Fruit fly (Drosophila melanogaster) whole organism, embryonic: ENCODE measurements around the gene CG13258.

ENCODE experiments used
- ATbp ChIP-seq: fragments of 200-800 bp; sonication (Bioruptor generic); optimal IDR thresholded peaks from 2 replicates; lab custom pipeline; 2017; ENCODE audit warnings: missing biosample characterization, mild to moderate bottlenecking, missing genetic modification characterization, missing genetic modification reagents
- Adf1 ChIP-seq: fragments of 200-800 bp; sonication (Bioruptor generic); IDR thresholded peaks from 2 replicates; pipeline ENCODE4 v1.3.6; 2022; ENCODE audit warnings: missing biosample characterization, missing genetic modification characterization
- Bgb ChIP-seq: fragments of 200-800 bp; sonication (Bioruptor generic); IDR thresholded peaks from 2 replicates; pipeline ENCODE4 v1.3.6; 2022; ENCODE audit warnings: missing biosample characterization, missing genetic modification characterization; ENCODE audit not compliant: partially characterized antibody
- CG12769 ChIP-seq: fragments of 200-800 bp; sonication (Bioruptor generic); optimal IDR thresholded peaks from 2 replicates; lab custom pipeline; 2019; ENCODE audit warnings: missing biosample characterization, mild to moderate bottlenecking, missing genetic modification characterization, moderate library complexity
- CG13894 ChIP-seq: fragments of 200-800 bp; sonication (Bioruptor generic); optimal IDR thresholded peaks from 3 replicates; lab custom pipeline; 2018; ENCODE audit warnings: missing biosample characterization, mild to moderate bottlenecking, missing genetic modification characterization, moderate library complexity
- CG1647 ChIP-seq: fragments of 200-800 bp; sonication (Bioruptor generic); optimal IDR thresholded peaks from 3 replicates; lab custom pipeline; 2016; ENCODE audit warnings: missing biosample characterization, missing genetic modification characterization
- CG17359 ChIP-seq: fragments of 200-800 bp; sonication (Bioruptor generic); optimal IDR thresholded peaks from 3 replicates; lab custom pipeline; 2018; ENCODE audit warnings: missing biosample characterization, mild to moderate bottlenecking, missing genetic modification characterization, moderate library complexity
- CG2120 ChIP-seq: fragments of 200-800 bp; sonication (Bioruptor generic); optimal IDR thresholded peaks from 3 replicates; lab custom pipeline; 2016; ENCODE audit warnings: missing biosample characterization, missing genetic modification characterization
- CG2678 ChIP-seq: fragments of 200-800 bp; sonication (Bioruptor generic); optimal IDR thresholded peaks from 3 replicates; lab custom pipeline; 2019; ENCODE audit warnings: missing biosample characterization, mild to moderate bottlenecking, missing genetic modification characterization, moderate library complexity
- CG32532 ChIP-seq: fragments of 200-800 bp; sonication (Bioruptor generic); IDR thresholded peaks from 2 replicates; pipeline ENCODE4 v1.3.6; 2022; ENCODE audit warnings: missing biosample characterization, missing genetic modification characterization
- CG33213 ChIP-seq: fragments of 200-800 bp; sonication (Bioruptor generic); optimal IDR thresholded peaks from 3 replicates; lab custom pipeline; 2016; ENCODE audit warnings: missing biosample characterization, missing genetic modification characterization
- CG34224 ChIP-seq: fragments of 200-800 bp; sonication (Bioruptor generic); IDR thresholded peaks from 3 replicates; pipeline ENCODE4 v1.3.6; 2022; ENCODE audit warnings: missing biosample characterization, missing genetic modification characterization; ENCODE audit not compliant: partially characterized antibody
- CG34376 ChIP-seq: fragments of 200-800 bp; sonication (Bioruptor generic); optimal IDR thresholded peaks from 2 replicates; lab custom pipeline; 2018; ENCODE audit warnings: missing biosample characterization, mild to moderate bottlenecking, missing genetic modification characterization
- CG3847 ChIP-seq: fragments of 200-800 bp; sonication (Bioruptor generic); IDR thresholded peaks from 2 replicates; pipeline ENCODE4 v1.3.6; 2022; ENCODE audit warnings: missing biosample characterization, missing genetic modification characterization
- CG6175 ChIP-seq: fragments of 200-800 bp; sonication (Bioruptor generic); IDR thresholded peaks from 3 replicates; pipeline ENCODE4 v1.3.6; 2022; ENCODE audit warnings: missing biosample characterization, missing genetic modification characterization
- CG6654 ChIP-seq: fragments of 200-800 bp; sonication (Bioruptor generic); optimal IDR thresholded peaks from 2 replicates; lab custom pipeline; 2017; ENCODE audit warnings: missing biosample characterization, mild to moderate bottlenecking, missing genetic modification characterization
- CrebB ChIP-seq: fragments of 200-800 bp; sonication (Bioruptor generic); optimal IDR thresholded peaks from 3 replicates; lab custom pipeline; 2018; ENCODE audit warnings: missing biosample characterization, mild to moderate bottlenecking, missing genetic modification characterization
- Dek ChIP-seq: fragments of 200-800 bp; sonication (Bioruptor generic); optimal IDR thresholded peaks from 3 replicates; lab custom pipeline; 2019; ENCODE audit warnings: missing biosample characterization, mild to moderate bottlenecking, missing genetic modification characterization, moderate library complexity
- Dip3 ChIP-seq: fragments of 200-800 bp; sonication (Bioruptor generic); optimal IDR thresholded peaks from 3 replicates; lab custom pipeline; 2016; ENCODE audit warnings: missing biosample characterization, missing genetic modification characterization
- Eip74EF ChIP-seq, 2 experiments: fragments of 200-800 bp in 1 of 2; fragments of >200 bp in 1 of 2; sonication (Bioruptor generic) in 1 of 2; optimal IDR thresholded peaks; 2 replicates each; lab custom pipeline; 2017 to 2019; ENCODE audit warnings: missing biosample characterization in 2 of 2, missing genetic modification characterization in 2 of 2, mild to moderate bottlenecking in 1 of 2, moderate library complexity in 1 of 2
- Fer3 ChIP-seq: fragments of 200-800 bp; sonication (Bioruptor generic); optimal IDR thresholded peaks from 2 replicates; lab custom pipeline; 2018; ENCODE audit warnings: missing biosample characterization, mild to moderate bottlenecking, missing genetic modification characterization, moderate library complexity
- NFAT ChIP-seq: fragments of 200-800 bp; sonication (Bioruptor generic); IDR thresholded peaks from 2 replicates; pipeline ENCODE4 v1.3.6; 2022; ENCODE audit warnings: missing biosample characterization, missing genetic modification characterization
- Nf-YC ChIP-seq: fragments of 200-800 bp; optimal IDR thresholded peaks from 3 replicates; lab custom pipeline; 2019; ENCODE audit warnings: missing biosample characterization, mild to moderate bottlenecking, missing genetic modification characterization, moderate library complexity
- Stat92E ChIP-seq, 3 experiments: fragments of >200 bp in 2 of 3; fragments of 200-800 bp in 1 of 3; sonication (Bioruptor generic) in 1 of 3; optimal IDR thresholded peaks; 2 replicates each; lab custom pipeline; 2017 to 2019; ENCODE audit warnings: missing biosample characterization in 3 of 3, missing genetic modification characterization in 3 of 3, mild to moderate bottlenecking in 1 of 3, moderate library complexity in 1 of 3
- bcd ChIP-seq: fragments of 200-800 bp; sonication (Bioruptor generic); optimal IDR thresholded peaks from 2 replicates; lab custom pipeline; 2017; ENCODE audit warnings: missing biosample characterization, mild to moderate bottlenecking, missing genetic modification characterization
- bowl ChIP-seq: fragments of 200-800 bp; sonication (Bioruptor generic); IDR thresholded peaks from 2 replicates; pipeline ENCODE4 v1.3.6; 2022; ENCODE audit warnings: missing biosample characterization, missing genetic modification characterization
- caup ChIP-seq: fragments of 200-800 bp; sonication (Bioruptor generic); optimal IDR thresholded peaks from 3 replicates; lab custom pipeline; 2017; ENCODE audit warnings: missing biosample characterization, mild to moderate bottlenecking, missing genetic modification characterization, moderate library complexity; ENCODE audit not compliant: severe bottlenecking
- crp ChIP-seq, 2 experiments: fragments of 200-800 bp; sonication (Bioruptor generic); optimal IDR thresholded peaks; 2 replicates in 1 of 2; 3 replicates in 1 of 2; lab custom pipeline; 2017; ENCODE audit warnings: missing biosample characterization in 2 of 2, missing genetic modification characterization in 2 of 2, mild to moderate bottlenecking in 1 of 2, moderate library complexity in 1 of 2
- cwo ChIP-seq: fragments of 200-800 bp; sonication (Bioruptor generic); optimal IDR thresholded peaks from 3 replicates; lab custom pipeline; 2017; ENCODE audit warnings: missing biosample characterization, missing genetic modification characterization, mild to moderate bottlenecking, moderate library complexity, missing genetic modification reagents
- dati ChIP-seq: fragments of 200-800 bp; sonication (Bioruptor generic); IDR thresholded peaks from 2 replicates; pipeline ENCODE4 v1.3.6; 2022; ENCODE audit warnings: missing biosample characterization, missing genetic modification characterization
- exex ChIP-seq: fragments of 200-800 bp; sonication (Bioruptor generic); optimal IDR thresholded peaks from 4 replicates; lab custom pipeline; 2018; ENCODE audit warnings: missing biosample characterization, mild to moderate bottlenecking, missing genetic modification characterization, moderate library complexity
- hkb ChIP-seq, 2 experiments: fragments of 200-800 bp in 1 of 2; fragments of >200 bp in 1 of 2; sonication (Bioruptor generic) in 1 of 2; IDR thresholded peaks in 1 of 2; optimal IDR thresholded peaks in 1 of 2; 2 replicates each; pipeline versions ENCODE4 v1.3.6 to Lab custom; 2017 to 2022; ENCODE audit warnings: missing biosample characterization in 1 of 2, missing genetic modification characterization in 1 of 2
- lab ChIP-seq: fragments of 200-800 bp; sonication (Bioruptor generic); optimal IDR thresholded peaks from 3 replicates; lab custom pipeline; 2017; ENCODE audit warnings: missing biosample characterization, missing genetic modification characterization, mild to moderate bottlenecking, moderate library complexity, missing genetic modification reagents
- lbe ChIP-seq: fragments of 200-800 bp; sonication (Bioruptor generic); optimal IDR thresholded peaks from 2 replicates; lab custom pipeline; 2016; ENCODE audit warnings: missing biosample characterization, mild to moderate bottlenecking, missing genetic modification characterization
- lmd ChIP-seq: fragments of 200-800 bp; sonication (Bioruptor generic); IDR thresholded peaks from 2 replicates; pipeline ENCODE4 v1.3.6; 2022; ENCODE audit warnings: missing biosample characterization, missing genetic modification characterization
- nom ChIP-seq: fragments of 200-800 bp; sonication (Bioruptor generic); optimal IDR thresholded peaks from 2 replicates; lab custom pipeline; 2017; ENCODE audit warnings: missing biosample characterization, missing genetic modification characterization, mild to moderate bottlenecking, moderate library complexity, missing genetic modification reagents
- oc ChIP-seq: fragments of 200-800 bp; sonication (Bioruptor generic); optimal IDR thresholded peaks from 2 replicates; lab custom pipeline; 2018; ENCODE audit warnings: missing biosample characterization, mild to moderate bottlenecking, missing genetic modification characterization, moderate library complexity
- pzg ChIP-seq: fragments of 200-800 bp; sonication (Bioruptor generic); optimal IDR thresholded peaks from 3 replicates; lab custom pipeline; 2018; ENCODE audit warnings: missing biosample characterization, mild to moderate bottlenecking, missing genetic modification characterization, moderate library complexity
- row ChIP-seq: fragments of 200-800 bp; sonication (Bioruptor generic); IDR thresholded peaks from 3 replicates; pipeline ENCODE4 v1.3.6; 2022; ENCODE audit warnings: missing biosample characterization, missing genetic modification characterization
- schlank ChIP-seq: fragments of 200-800 bp; sonication (Bioruptor generic); optimal IDR thresholded peaks from 2 replicates; lab custom pipeline; 2018; ENCODE audit warnings: missing biosample characterization, mild to moderate bottlenecking, missing genetic modification characterization
- slbo ChIP-seq: fragments of 200-800 bp; sonication (Bioruptor generic); IDR thresholded peaks from 2 replicates; pipeline ENCODE4 v1.3.6; 2022; ENCODE audit warnings: missing biosample characterization, missing genetic modification characterization
- sqz ChIP-seq: fragments of 200-800 bp; sonication (Bioruptor generic); optimal IDR thresholded peaks from 3 replicates; lab custom pipeline; 2018; ENCODE audit warnings: missing biosample characterization, mild to moderate bottlenecking, missing genetic modification characterization
- sug ChIP-seq: fragments of 200-800 bp; optimal IDR thresholded peaks from 2 replicates; lab custom pipeline; 2019; ENCODE audit warnings: missing biosample characterization, mild to moderate bottlenecking, missing genetic modification characterization, moderate library complexity
- tap ChIP-seq: fragments of 200-800 bp; optimal IDR thresholded peaks from 3 replicates; lab custom pipeline; 2019; ENCODE audit warnings: missing biosample characterization, mild to moderate bottlenecking, missing genetic modification characterization, moderate library complexity
- tll ChIP-seq, 2 experiments: fragments of 200-800 bp in 1 of 2; fragments of >200 bp in 1 of 2; sonication (Bioruptor generic) in 1 of 2; optimal IDR thresholded peaks; 2 replicates each; lab custom pipeline; 2017 to 2019; ENCODE audit warnings: missing biosample characterization in 2 of 2, missing genetic modification characterization in 2 of 2, mild to moderate bottlenecking in 1 of 2, moderate library complexity in 1 of 2
- trh ChIP-seq: fragments of 200-800 bp; sonication (Bioruptor generic); optimal IDR thresholded peaks from 2 replicates; lab custom pipeline; 2016; ENCODE audit warnings: missing biosample characterization, missing genetic modification characterization
- twi ChIP-seq: fragments of 200-800 bp; optimal IDR thresholded peaks from 2 replicates; lab custom pipeline; 2019; ENCODE audit warnings: missing biosample characterization, mild to moderate bottlenecking, missing genetic modification characterization, moderate library complexity
- zen ChIP-seq: fragments of 200-800 bp; sonication (Bioruptor generic); optimal IDR thresholded peaks from 3 replicates; lab custom pipeline; 2018; ENCODE audit warnings: missing biosample characterization, mild to moderate bottlenecking, missing genetic modification characterization, moderate library complexity

The CG13258 gene

dm6 chr2L:16315027-16315426 is 22.2 kb upstream of the CG13258 start (continued):
- no peak for TF ChIP-seq tll (GFP tag; optimal IDR thresholded peaks at IDR 0.05; lab: Kevin White, UChicago)
- TF ChIP-seq CG34376 (GFP tag; lab: Kevin White, UChicago) = peak; percentile 87
- peak; percentile 31; the same call in 1 of the 2 replicates for TF ChIP-seq CG32532 (GFP tag; lab: Robert Waterston, UW)
- peak; percentile 79 for TF ChIP-seq CG12769 (tag; lab: Kevin White, UChicago)
- TF ChIP-seq CG34224 (GFP tag; lab: Robert Waterston, UW) = peak; percentile 41; the same call in 2 of the 3 replicates
- TF ChIP-seq Nf-YC (tag; lab: Kevin White, UChicago) = peak; percentile 27
- no peak for TF ChIP-seq CG1647 (GFP tag; lab: Kevin White, UChicago)
- TF ChIP-seq Dip3 (GFP tag; lab: Kevin White, UChicago) = no peak
- TF ChIP-seq slbo = peak; percentile 30; the same call in 1 of the 2 replicates
- no peak for TF ChIP-seq zen (tag; lab: Kevin White, UChicago)
- peak; percentile 31 for TF ChIP-seq schlank (tag; lab: Kevin White, UChicago)
- TF ChIP-seq NFAT = 0 out of 2 replicates have a peak, but pooled peaks have one; percentile 43
- no peak for TF ChIP-seq bcd (GFP tag; lab: Kevin White, UChicago)
- TF ChIP-seq oc = peak; percentile 16
- peak; percentile 2 for TF ChIP-seq CG2120 (GFP tag; lab: Kevin White, UChicago)
- TF ChIP-seq nom = peak; percentile 78
- TF ChIP-seq Stat92E (GFP tag; optimal IDR thresholded peaks at IDR 0.05; lab: Kevin White, UChicago) = no peak
- TF ChIP-seq hkb (optimal IDR thresholded peaks at IDR 0.05; lab: Kevin White, UChicago) = no peak
- peak; percentile 25; the same call in 1 of the 2 replicates for TF ChIP-seq hkb (GFP tag; IDR thresholded peaks at IDR 0.05; lab: Robert Waterston, UW)
- peak; percentile 81 for TF ChIP-seq sug (tag; lab: Kevin White, UChicago)
- no peak for TF ChIP-seq row
- TF ChIP-seq CrebB (tag; lab: Kevin White, UChicago) = peak; percentile 65
- TF ChIP-seq sqz = peak; percentile 65
- TF ChIP-seq lab = peak; percentile 61
- TF ChIP-seq Bgb = peak; percentile 51; the same call in 1 of the 2 replicates
- TF ChIP-seq Eip74EF (GFP tag; optimal IDR thresholded peaks at IDR 0.05; lab: Kevin White, UChicago) = peak in 1 of 2 experiments; percentile 37
- TF ChIP-seq ATbp (GFP tag; lab: Kevin White, UChicago) = no peak
- peak; percentile 92 for TF ChIP-seq CG13894
- 0 out of 2 replicates have a peak, but pooled peaks have one; percentile 28 for TF ChIP-seq bowl (GFP tag; lab: Robert Waterston, UW)
- peak; percentile 62 for TF ChIP-seq exex
- TF ChIP-seq CG6175 (GFP tag; lab: Robert Waterston, UW) = no peak
- peak; percentile 20 for TF ChIP-seq Fer3 (tag; lab: Kevin White, UChicago)
- TF ChIP-seq lbe (GFP tag; lab: Kevin White, UChicago) = peak; percentile 3
- no peak for TF ChIP-seq trh (GFP tag; lab: Kevin White, UChicago)
- no peak for TF ChIP-seq CG6654 (GFP tag; lab: Kevin White, UChicago)
- peak; percentile 0 for TF ChIP-seq pzg (GFP tag; lab: Kevin White, UChicago)
- no peak for TF ChIP-seq twi (tag; lab: Kevin White, UChicago)
- TF ChIP-seq tap = no peak
- TF ChIP-seq dati (GFP tag; lab: Robert Waterston, UW) = no peak
- TF ChIP-seq CG33213 (GFP tag; lab: Kevin White, UChicago) = no peak
- TF ChIP-seq crp (GFP tag; optimal IDR thresholded peaks at IDR 0.05; lab: Kevin White, UChicago) = no peak
- TF ChIP-seq CG3847 (GFP tag; lab: Robert Waterston, UW) = no peak
- peak; percentile 27 for TF ChIP-seq cwo
- TF ChIP-seq caup (GFP tag; lab: Kevin White, UChicago) = peak; percentile 67
- TF ChIP-seq Dek = peak; percentile 26
- TF ChIP-seq CG2678 = peak; percentile 28
- no peak for TF ChIP-seq lmd (GFP tag; lab: Robert Waterston, UW)
- peak; percentile 9 for TF ChIP-seq CG17359 (tag; lab: Kevin White, UChicago)
- peak; percentile 12; the same call in 1 of the 2 replicates for TF ChIP-seq Adf1 (GFP tag; lab: Robert Waterston, UW)
